Worm (Caenorhabditis elegans) whole organism, late embryonic: Measurements from ENCODE around the gene sri-18.

Experiments used
- K02D7.2 ChIP-seq: sonication (generic microtip); optimal IDR thresholded peaks from 2 replicates; lab custom pipeline; 2017; ENCODE audit warnings: mild to moderate bottlenecking, missing genetic modification characterization, missing compliant biosample characterization
- ama-1 ChIP-seq: fragments of 150-350 bp; optimal IDR thresholded peaks from 2 replicates; lab custom pipeline; 2014
- ceh-22 ChIP-seq: sonication (generic microtip); optimal IDR thresholded peaks from 2 replicates; lab custom pipeline; 2017; ENCODE audit warnings: missing biosample characterization, missing genetic modification characterization
- hlh-30 ChIP-seq: sonication (generic microtip); optimal IDR thresholded peaks from 2 replicates; lab custom pipeline; 2017; ENCODE audit warnings: antibody characterized with exemption, missing genetic modification characterization, missing compliant biosample characterization; ENCODE audit not compliant: insufficient read depth
- pha-4 ChIP-seq: fragments of 150-350 bp; optimal IDR thresholded peaks from 2 replicates; lab custom pipeline; 2018; ENCODE audit warnings: missing biosample characterization, missing genetic modification reagents, missing genetic modification characterization
- sox-2 ChIP-seq: fragments of 200-800 bp; sonication (Bioruptor generic); IDR thresholded peaks from 2 replicates; pipeline ENCODE4 v1.3.6; 2022; ENCODE audit warnings: missing genetic modification reagents, missing genetic modification characterization, missing compliant biosample characterization

- TF ChIP-seq sox-2 (GFP tag; lab: Robert Waterston, UW) (no peak), ama-1 (no peak), K02D7.2 (tag; lab: Kevin White, UChicago) (no peak), hlh-30 (no peak), pha-4 (tag; lab: Kevin White, UChicago) (no peak), ceh-22 (tag; lab: Kevin White, UChicago) (no peak)
These were observed 15.3 kb upstream of the sri-18 start, which contains the start of gene Y22F5A.11 for ce11 chrV:10275619-10276018.
